Fruit fly (Drosophila melanogaster) whole organism, embryonic: Measurements from ENCODE around the gene ninaE.

Experiments
- Antp ChIP-seq: fragments of 200-800 bp; sonication (Bioruptor generic); optimal IDR thresholded peaks from 3 replicates; lab custom pipeline; 2016; ENCODE audit warnings: missing biosample characterization, missing genetic modification characterization
- CG10366 ChIP-seq: fragments of 200-800 bp; sonication (Bioruptor generic); IDR thresholded peaks from 2 replicates; pipeline ENCODE4 v1.3.6; 2022; ENCODE audit warnings: missing biosample characterization, missing genetic modification characterization
- CG12769 ChIP-seq: fragments of 200-800 bp; sonication (Bioruptor generic); optimal IDR thresholded peaks from 2 replicates; lab custom pipeline; 2019; ENCODE audit warnings: missing biosample characterization, mild to moderate bottlenecking, missing genetic modification characterization, moderate library complexity
- CG14014 ChIP-seq: fragments of 200-800 bp; sonication (Bioruptor generic); IDR thresholded peaks from 2 replicates; pipeline ENCODE4 v1.3.6; 2022; ENCODE audit warnings: missing biosample characterization, missing genetic modification characterization
- CG15479 ChIP-seq: fragments of 200-800 bp; sonication (Bioruptor generic); optimal IDR thresholded peaks from 3 replicates; lab custom pipeline; 2019; ENCODE audit warnings: missing biosample characterization, mild to moderate bottlenecking, missing genetic modification characterization, moderate library complexity
- CG15514 ChIP-seq: fragments of 200-800 bp; sonication (Bioruptor generic); optimal IDR thresholded peaks from 3 replicates; lab custom pipeline; 2017; ENCODE audit warnings: missing biosample characterization, missing genetic modification characterization, mild to moderate bottlenecking, moderate library complexity, missing genetic modification reagents
- CG16863 ChIP-seq: fragments of 200-800 bp; sonication (Bioruptor generic); optimal IDR thresholded peaks from 3 replicates; lab custom pipeline; 2016; ENCODE audit warnings: missing biosample characterization, missing genetic modification characterization
- CG17829 ChIP-seq: fragments of 200-800 bp; optimal IDR thresholded peaks from 2 replicates; lab custom pipeline; 2019; ENCODE audit warnings: missing biosample characterization, mild to moderate bottlenecking, missing genetic modification characterization, moderate library complexity
- CG2875 ChIP-seq: fragments of 200-800 bp; sonication (Bioruptor generic); optimal IDR thresholded peaks from 2 replicates; lab custom pipeline; 2017; ENCODE audit warnings: missing biosample characterization, mild to moderate bottlenecking, missing genetic modification characterization, missing genetic modification reagents
- CG3838 ChIP-seq: fragments of 200-800 bp; sonication (Bioruptor generic); optimal IDR thresholded peaks from 3 replicates; lab custom pipeline; 2016; ENCODE audit warnings: missing biosample characterization, missing genetic modification characterization
- CG4617 ChIP-seq: fragments of 200-800 bp; sonication (Bioruptor generic); optimal IDR thresholded peaks from 3 replicates; lab custom pipeline; 2016; ENCODE audit warnings: missing biosample characterization, missing genetic modification characterization, borderline replicate concordance
- CG4854 ChIP-seq: fragments of 200-800 bp; sonication (Bioruptor generic); optimal IDR thresholded peaks from 2 replicates; lab custom pipeline; 2016; ENCODE audit warnings: missing biosample characterization, missing genetic modification characterization, inconsistent platforms
- CG9817 ChIP-seq: fragments of 200-800 bp; sonication (Bioruptor generic); optimal IDR thresholded peaks from 2 replicates; lab custom pipeline; 2018; ENCODE audit warnings: missing biosample characterization, mild to moderate bottlenecking, missing genetic modification characterization, moderate library complexity
- Camta ChIP-seq: fragments of 200-800 bp; sonication (Bioruptor generic); optimal IDR thresholded peaks from 2 replicates; lab custom pipeline; 2016; ENCODE audit warnings: missing biosample characterization, missing genetic modification characterization
- CkIIα-i1 ChIP-seq: fragments of 200-800 bp; sonication (Bioruptor generic); IDR thresholded peaks from 2 replicates; pipeline ENCODE4 v1.3.6; 2022; ENCODE audit warnings: missing biosample characterization, missing genetic modification characterization
- Doc2 ChIP-seq: fragments of 200-800 bp; sonication (Bioruptor generic); IDR thresholded peaks from 2 replicates; pipeline ENCODE4 v1.3.6; 2022; ENCODE audit warnings: missing biosample characterization, missing genetic modification characterization
- Fer3 ChIP-seq: fragments of 200-800 bp; sonication (Bioruptor generic); optimal IDR thresholded peaks from 2 replicates; lab custom pipeline; 2018; ENCODE audit warnings: missing biosample characterization, mild to moderate bottlenecking, missing genetic modification characterization, moderate library complexity
- H15 ChIP-seq: fragments of 200-800 bp; sonication (Bioruptor generic); IDR thresholded peaks from 3 replicates; pipeline ENCODE4 v1.3.6; 2022; ENCODE audit warnings: missing biosample characterization, missing genetic modification characterization
- Jarid2 ChIP-seq: fragments of 200-800 bp; sonication (Bioruptor generic); optimal IDR thresholded peaks from 3 replicates; lab custom pipeline; 2017; ENCODE audit warnings: mild to moderate bottlenecking, missing biosample characterization, missing genetic modification reagents, missing genetic modification characterization
- Mes4 ChIP-seq: fragments of 200-800 bp; sonication (Bioruptor generic); optimal IDR thresholded peaks from 2 replicates; lab custom pipeline; 2016; ENCODE audit warnings: missing biosample characterization, missing genetic modification characterization
- NK7.1 ChIP-seq: fragments of 200-800 bp; sonication (Bioruptor generic); optimal IDR thresholded peaks from 3 replicates; lab custom pipeline; 2016; ENCODE audit warnings: missing biosample characterization, missing genetic modification characterization
- Rx ChIP-seq: fragments of 200-800 bp; sonication (Bioruptor generic); IDR thresholded peaks from 2 replicates; pipeline ENCODE4 v1.3.6; 2022; ENCODE audit warnings: missing biosample characterization, missing genetic modification characterization
- Sry-β ChIP-seq: fragments of 200-800 bp; sonication (Bioruptor generic); optimal IDR thresholded peaks from 2 replicates; lab custom pipeline; 2018; ENCODE audit warnings: missing biosample characterization, mild to moderate bottlenecking, missing genetic modification characterization, moderate library complexity
- YL-1 ChIP-seq: fragments of 200-800 bp; sonication (Bioruptor generic); optimal IDR thresholded peaks from 3 replicates; lab custom pipeline; 2017; ENCODE audit warnings: missing biosample characterization, mild to moderate bottlenecking, missing genetic modification characterization
- ab ChIP-seq: fragments of 200-800 bp; sonication (Bioruptor generic); optimal IDR thresholded peaks from 2 replicates; lab custom pipeline; 2016; ENCODE audit warnings: missing biosample characterization, missing genetic modification characterization
- aop ChIP-seq: fragments of 200-800 bp; sonication (Bioruptor generic); IDR thresholded peaks from 2 replicates; pipeline ENCODE4 v1.3.6; 2022; ENCODE audit warnings: missing biosample characterization, missing genetic modification characterization
- ap ChIP-seq: fragments of 200-800 bp; sonication (Bioruptor generic); IDR thresholded peaks from 2 replicates; pipeline ENCODE4 v1.3.6; 2022; ENCODE audit warnings: missing biosample characterization, missing genetic modification characterization
- ara ChIP-seq: fragments of 200-800 bp; sonication (Bioruptor generic); IDR thresholded peaks from 2 replicates; pipeline ENCODE4 v1.3.6; 2022; ENCODE audit warnings: missing biosample characterization, missing genetic modification characterization
- az2 ChIP-seq: fragments of 200-800 bp; sonication (Bioruptor generic); optimal IDR thresholded peaks from 3 replicates; lab custom pipeline; 2016; ENCODE audit warnings: missing biosample characterization, missing genetic modification characterization
- bsh ChIP-seq, 2 experiments: fragments of 200-800 bp; sonication (Bioruptor generic); optimal IDR thresholded peaks; 2 replicates each; lab custom pipeline; 2017 to 2018; ENCODE audit warnings: mild to moderate bottlenecking in 2 of 2, missing biosample characterization in 2 of 2, missing genetic modification characterization in 2 of 2, moderate library complexity in 1 of 2
- caup ChIP-seq: fragments of 200-800 bp; sonication (Bioruptor generic); optimal IDR thresholded peaks from 3 replicates; lab custom pipeline; 2017; ENCODE audit warnings: missing biosample characterization, mild to moderate bottlenecking, missing genetic modification characterization, moderate library complexity; ENCODE audit not compliant: severe bottlenecking
- crp ChIP-seq, 2 experiments: fragments of 200-800 bp; sonication (Bioruptor generic); optimal IDR thresholded peaks; 2 replicates in 1 of 2; 3 replicates in 1 of 2; lab custom pipeline; 2017; ENCODE audit warnings: missing biosample characterization in 2 of 2, missing genetic modification characterization in 2 of 2, mild to moderate bottlenecking in 1 of 2, moderate library complexity in 1 of 2
- da ChIP-seq: fragments of 200-800 bp; sonication (Bioruptor generic); optimal IDR thresholded peaks from 2 replicates; lab custom pipeline; 2016; ENCODE audit warnings: missing biosample characterization, missing genetic modification characterization
- dati ChIP-seq: fragments of 200-800 bp; sonication (Bioruptor generic); IDR thresholded peaks from 2 replicates; pipeline ENCODE4 v1.3.6; 2022; ENCODE audit warnings: missing biosample characterization, missing genetic modification characterization
- dpn ChIP-seq, 2 experiments: fragments of 200-800 bp; sonication (Bioruptor generic); optimal IDR thresholded peaks; 3 replicates each; lab custom pipeline; 2016; ENCODE audit warnings: missing biosample characterization in 2 of 2, missing genetic modification characterization in 2 of 2
- ems ChIP-seq: fragments of 200-800 bp; sonication (Bioruptor generic); optimal IDR thresholded peaks from 3 replicates; lab custom pipeline; 2016; ENCODE audit warnings: missing biosample characterization, missing genetic modification characterization
- fru ChIP-seq: fragments of >200 bp; optimal IDR thresholded peaks from 2 replicates; lab custom pipeline; 2017
- gt ChIP-seq: fragments of 200-800 bp; sonication (Bioruptor generic); IDR thresholded peaks from 2 replicates; pipeline ENCODE4 v1.3.6; 2022; ENCODE audit warnings: missing biosample characterization, missing genetic modification characterization
- insv ChIP-seq, 2 experiments: fragments of 200-800 bp; sonication (Bioruptor generic); optimal IDR thresholded peaks; 3 replicates each; lab custom pipeline; 2016 to 2018; ENCODE audit warnings: missing biosample characterization in 2 of 2, missing genetic modification characterization in 2 of 2
- jigr1 ChIP-seq: fragments of 200-800 bp; sonication (Bioruptor generic); IDR thresholded peaks from 3 replicates; pipeline ENCODE4 v1.3.6; 2022; ENCODE audit warnings: missing biosample characterization, missing genetic modification characterization
- lola ChIP-seq, 3 experiments: fragments of >200 bp in 2 of 3; fragments of 200-800 bp in 1 of 3; sonication (Bioruptor generic) in 1 of 3; optimal IDR thresholded peaks; 2 replicates each; lab custom pipeline; 2017 to 2019; ENCODE audit warnings: missing biosample characterization in 3 of 3, missing genetic modification characterization in 3 of 3, mild to moderate bottlenecking in 1 of 3, moderate library complexity in 1 of 3
- otp ChIP-seq: fragments of 200-800 bp; sonication (Bioruptor generic); IDR thresholded peaks from 3 replicates; pipeline ENCODE4, ENCODE4 v1.3.6; 2022; ENCODE audit warnings: missing biosample characterization, missing genetic modification characterization
- schlank ChIP-seq: fragments of 200-800 bp; sonication (Bioruptor generic); optimal IDR thresholded peaks from 2 replicates; lab custom pipeline; 2018; ENCODE audit warnings: missing biosample characterization, mild to moderate bottlenecking, missing genetic modification characterization
- tgo ChIP-seq: fragments of 200-800 bp; sonication (Bioruptor generic); IDR thresholded peaks from 3 replicates; pipeline ENCODE4 v1.3.6; 2022; ENCODE audit warnings: missing biosample characterization, missing genetic modification characterization
- tll ChIP-seq, 2 experiments: fragments of 200-800 bp in 1 of 2; fragments of >200 bp in 1 of 2; sonication (Bioruptor generic) in 1 of 2; optimal IDR thresholded peaks; 2 replicates each; lab custom pipeline; 2017 to 2019; ENCODE audit warnings: missing biosample characterization in 2 of 2, missing genetic modification characterization in 2 of 2, mild to moderate bottlenecking in 1 of 2, moderate library complexity in 1 of 2
- ttk ChIP-seq: fragments of 200-800 bp; sonication (Bioruptor generic); IDR thresholded peaks from 2 replicates; pipeline ENCODE4 v2.1.2; 2022; ENCODE audit warnings: missing biosample characterization, missing genetic modification characterization
- tx ChIP-seq: fragments of 200-800 bp; sonication (Bioruptor generic); optimal IDR thresholded peaks from 2 replicates; lab custom pipeline; 2016; ENCODE audit warnings: missing biosample characterization, missing genetic modification characterization
- zen2 ChIP-seq: fragments of 200-800 bp; sonication (Bioruptor generic); IDR thresholded peaks from 3 replicates; pipeline ENCODE4 v1.3.6; 2022; ENCODE audit warnings: missing biosample characterization, missing genetic modification characterization; ENCODE audit not compliant: partially characterized antibody

The ninaE gene

DNA sequence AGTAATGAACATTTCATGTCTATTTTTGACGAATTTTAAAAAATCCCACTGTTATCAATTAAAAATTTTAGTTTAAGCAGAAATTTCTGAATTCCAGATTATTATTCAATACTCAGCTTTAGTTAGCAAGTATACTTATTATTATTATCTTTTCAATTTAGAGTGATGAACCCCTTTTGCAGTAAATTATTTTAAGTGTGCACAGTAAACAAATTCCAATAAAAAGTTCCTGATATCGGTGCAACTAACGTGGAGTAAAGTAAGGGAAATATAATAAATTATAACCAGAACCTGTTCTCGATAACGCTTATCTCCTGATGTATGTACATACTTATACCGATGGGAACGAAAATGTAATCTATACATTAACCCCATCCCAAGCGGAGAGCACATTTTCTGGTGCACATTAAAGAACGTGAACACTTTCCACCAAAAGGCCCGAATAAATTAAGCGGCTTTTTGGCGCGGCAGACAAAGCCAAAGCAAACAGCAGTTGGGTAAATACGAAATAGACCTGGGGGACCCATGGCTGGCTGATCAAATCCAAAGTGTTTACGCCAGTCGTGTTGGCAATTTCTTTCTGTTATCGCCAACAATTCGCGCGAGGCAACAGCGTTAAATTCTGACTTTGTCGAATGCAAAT, 29.9 kb downstream of the ninaE start (continued):
- no peak for TF ChIP-seq ems (GFP tag; lab: Kevin White, UChicago)
- no peak for TF ChIP-seq ab (GFP tag; lab: Kevin White, UChicago)
- no peak for TF ChIP-seq NK7.1 (GFP tag; lab: Kevin White, UChicago)
- TF ChIP-seq crp (GFP tag; optimal IDR thresholded peaks at IDR 0.05; lab: Kevin White, UChicago): no peak
- 0 out of 2 replicates have a peak, but pooled peaks have one; percentile 31 for TF ChIP-seq ara (GFP tag; lab: Robert Waterston, UW)
- no peak for TF ChIP-seq insv (GFP tag; optimal IDR thresholded peaks at IDR 0.05; lab: Kevin White, UChicago)
- TF ChIP-seq CG10366: no peak
- TF ChIP-seq CG17829: no peak
- no peak for TF ChIP-seq Sry-β (GFP tag; lab: Kevin White, UChicago)
- TF ChIP-seq Rx (GFP tag; lab: Robert Waterston, UW): no peak
- no peak for TF ChIP-seq CG2875
- no peak for TF ChIP-seq CG9817 (tag; lab: Kevin White, UChicago)
- peak; percentile 5 for TF ChIP-seq Camta (GFP tag; lab: Kevin White, UChicago)
- TF ChIP-seq Mes4 (GFP tag; lab: Kevin White, UChicago): no peak
- no peak for TF ChIP-seq lola (GFP tag; optimal IDR thresholded peaks at IDR 0.05; lab: Kevin White, UChicago)
- no peak for TF ChIP-seq Jarid2

DNA sequence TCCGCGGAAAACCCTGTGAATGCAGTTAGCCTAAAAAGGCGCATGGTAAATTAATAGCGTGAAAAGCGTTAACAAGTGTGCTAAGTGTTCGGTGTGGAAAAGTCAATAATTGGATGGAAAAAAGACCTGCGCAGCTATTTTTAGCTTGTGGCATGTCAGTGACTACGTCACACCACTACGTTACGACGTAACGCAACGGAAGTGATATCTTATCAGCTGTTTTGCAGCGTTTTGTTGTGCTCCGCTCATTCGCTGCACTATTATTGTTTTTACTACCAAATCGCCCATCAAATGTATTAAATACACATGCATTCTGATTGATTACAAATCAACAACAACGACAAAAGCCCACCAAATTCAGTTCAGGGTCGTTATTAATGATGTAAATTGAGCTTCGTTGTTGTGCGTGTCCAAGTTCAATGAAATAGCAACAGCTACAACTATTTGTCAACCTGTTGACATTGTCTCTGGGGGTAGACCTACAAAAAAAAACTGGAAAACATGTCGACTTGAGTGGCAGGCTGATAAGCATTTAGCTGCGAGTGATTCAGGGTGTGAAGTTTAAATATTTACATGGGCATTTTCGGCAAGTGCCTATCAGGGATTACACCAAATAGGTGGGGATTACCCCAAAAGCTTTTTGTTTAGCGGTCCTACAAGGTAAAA, 40.3 kb downstream of the ninaE start:
- TF ChIP-seq zen2 (GFP tag; lab: Robert Waterston, UW): no peak
- TF ChIP-seq CG12769 (tag; lab: Kevin White, UChicago): no peak
- no peak for TF ChIP-seq tx (GFP tag; lab: Kevin White, UChicago)
- peak; percentile 17 for TF ChIP-seq CG16863 (GFP tag; lab: Kevin White, UChicago)
- no peak for TF ChIP-seq H15 (GFP tag; lab: Robert Waterston, UW)
- no peak for TF ChIP-seq ap
- no peak for TF ChIP-seq Fer3 (tag; lab: Kevin White, UChicago)
- no peak for TF ChIP-seq gt
- TF ChIP-seq caup (GFP tag; lab: Kevin White, UChicago): peak; percentile 42
- no peak for TF ChIP-seq dati
- TF ChIP-seq CG4854 (GFP tag; lab: Kevin White, UChicago): no peak
- TF ChIP-seq tll (GFP tag; optimal IDR thresholded peaks at IDR 0.05; lab: Kevin White, UChicago): no peak
- TF ChIP-seq Mes4 (GFP tag; lab: Kevin White, UChicago): peak; percentile 31
- TF ChIP-seq CG4617 (GFP tag; lab: Kevin White, UChicago): no peak
- TF ChIP-seq da (GFP tag; lab: Kevin White, UChicago): no peak
- no peak for TF ChIP-seq ttk (GFP tag; lab: Robert Waterston, UW)
- TF ChIP-seq az2 (GFP tag; lab: Kevin White, UChicago): no peak
- no peak for TF ChIP-seq CG15479 (GFP tag; lab: Kevin White, UChicago)
- no peak for TF ChIP-seq jigr1 (GFP tag; lab: Robert Waterston, UW)
- no peak for TF ChIP-seq CG15514 (GFP tag; lab: Kevin White, UChicago)
- TF ChIP-seq CkIIα-i1 (GFP tag; lab: Robert Waterston, UW): no peak
- TF ChIP-seq otp (GFP tag; lab: Robert Waterston, UW): peak; percentile 43; the same call in 1 of the 3 replicates
- TF ChIP-seq YL-1 (GFP tag; lab: Kevin White, UChicago): peak; percentile 53
- no peak for TF ChIP-seq CG3838 (GFP tag; lab: Kevin White, UChicago)
- peak; percentile 42; the same call in 1 of the 2 replicates for TF ChIP-seq CG14014
- TF ChIP-seq fru (lab: Kevin White, UChicago): no peak
- TF ChIP-seq tgo (GFP tag; lab: Robert Waterston, UW): no peak
- peak; percentile 33 for TF ChIP-seq schlank
- no peak for TF ChIP-seq Doc2
- TF ChIP-seq dpn (GFP tag; optimal IDR thresholded peaks at IDR 0.05; lab: Kevin White, UChicago): no peak
- no peak for TF ChIP-seq aop (GFP tag; lab: Robert Waterston, UW)
- TF ChIP-seq bsh (GFP tag; optimal IDR thresholded peaks at IDR 0.05; lab: Kevin White, UChicago): peak in 1 of 2 experiments; percentile 60
- TF ChIP-seq Antp (GFP tag; lab: Kevin White, UChicago): no peak
